Fruit fly (Drosophila melanogaster): Measurements from ENCODE around the gene Cyp4d20.
A peak's percentile ranks its signal among the peaks of the same experiment; 100 is the strongest.

Gene Cyp4d20

DNA sequence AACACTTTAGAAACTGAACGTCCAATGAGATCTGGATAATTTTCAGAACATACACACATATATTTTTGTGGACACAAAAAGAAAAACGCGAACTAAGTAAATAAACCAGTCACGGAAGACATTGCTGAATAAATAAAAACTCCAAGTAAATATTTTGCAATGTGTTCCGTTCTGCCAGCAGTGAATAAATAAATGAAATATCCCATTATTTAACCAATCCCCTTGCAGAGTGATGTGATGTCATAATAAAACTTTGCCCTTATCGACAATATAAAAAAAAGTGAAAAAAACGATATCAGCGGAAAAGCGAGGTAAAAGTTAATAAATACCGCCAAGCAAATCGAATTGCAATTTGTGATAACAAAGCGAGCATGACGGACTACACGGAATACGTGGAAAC, 12.5 kb upstream of the Cyp4d20 start:
- TF ChIP-seq CG9705 (GFP tag; optimal IDR thresholded peaks at IDR 0.05) (peak; percentile 31), h (GFP tag; optimal IDR thresholded peaks at IDR 0.05) (peak; percentile 29), Hr83 (GFP tag; optimal IDR thresholded peaks at IDR 0.05; ENCODE audit: poor library complexity, severe bottlenecking) (no peak), Sp1 (GFP tag; optimal IDR thresholded peaks at IDR 0.05) (peak; percentile 6)

DNA sequence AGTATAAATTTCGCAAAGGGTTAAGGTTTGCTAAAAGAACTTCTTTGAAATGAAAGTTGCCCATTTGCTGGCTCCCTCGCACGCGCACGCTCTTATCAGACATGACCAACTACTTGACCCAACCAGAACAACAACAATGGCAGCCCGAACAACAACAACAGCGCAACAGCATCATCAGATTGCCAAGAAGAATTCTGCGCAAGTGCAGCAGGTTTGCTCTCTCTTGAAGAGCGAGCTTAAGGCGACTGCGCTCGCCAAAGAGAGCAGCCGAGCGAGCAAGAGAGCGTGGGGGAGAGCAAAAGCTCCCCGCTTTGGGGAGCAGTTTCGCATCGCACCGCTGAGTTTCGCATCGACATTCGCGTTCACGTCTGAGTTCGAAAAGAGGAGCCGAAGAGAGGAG, 11.6 kb upstream of the Cyp4d20 start:
- TF ChIP-seq sage (GFP tag; optimal IDR thresholded peaks at IDR 0.05) (peak; percentile 79), ey (GFP tag; optimal IDR thresholded peaks at IDR 0.05) (no peak), Hr83 (GFP tag; optimal IDR thresholded peaks at IDR 0.05; ENCODE audit: poor library complexity, severe bottlenecking) (peak; percentile 30), dl (GFP tag; optimal IDR thresholded peaks at IDR 0.05; ENCODE audit: insufficient read depth in 1 of 2, partially characterized antibody in 2 of 2) (peak; percentile 93 to 96), foxo (GFP tag; optimal IDR thresholded peaks at IDR 0.05) (peak; percentile 17 to 58), CrebA (GFP tag; optimal IDR thresholded peaks at IDR 0.05; ENCODE audit: borderline replicate concordance) (peak; percentile 13), Dif (GFP tag; optimal IDR thresholded peaks at IDR 0.05; ENCODE audit: partially characterized antibody) (peak; percentile 98), woc (GFP tag; optimal IDR thresholded peaks at IDR 0.05) (no peak), Vsx2 (GFP tag; optimal IDR thresholded peaks at IDR 0.05; ENCODE audit: partially characterized antibody) (peak; percentile 95)

DNA sequence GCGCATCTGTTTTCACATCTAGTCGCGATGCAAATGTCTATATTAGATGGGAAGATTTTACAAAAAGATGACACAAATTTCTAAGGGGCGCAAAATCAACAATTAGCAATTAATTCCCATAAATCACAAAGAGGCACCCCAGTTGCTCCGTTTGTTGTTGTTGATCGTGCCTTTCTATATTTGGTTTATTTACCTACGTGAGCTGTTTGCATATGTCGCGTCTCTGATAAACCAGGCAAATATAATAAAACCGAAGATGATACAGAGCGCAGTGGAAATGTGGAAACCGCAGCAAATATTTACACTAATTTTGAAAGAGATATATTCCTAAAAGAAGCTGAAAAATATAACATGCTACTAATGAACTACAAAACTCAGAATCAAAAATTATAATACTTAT, 11.2 kb upstream of the Cyp4d20 start:
- TF ChIP-seq Vsx2 (GFP tag; optimal IDR thresholded peaks at IDR 0.05; ENCODE audit: partially characterized antibody) (no peak), Sp1 (GFP tag; optimal IDR thresholded peaks at IDR 0.05) (peak; percentile 15), Mio (GFP tag; optimal IDR thresholded peaks at IDR 0.05) (no peak), fru (GFP tag; optimal IDR thresholded peaks at IDR 0.05) (no peak), N (GFP tag; optimal IDR thresholded peaks at IDR 0.05) (no peak), sage (GFP tag; optimal IDR thresholded peaks at IDR 0.05) (no peak), CrebA (GFP tag; optimal IDR thresholded peaks at IDR 0.05; ENCODE audit: borderline replicate concordance) (no peak), Hr83 (GFP tag; optimal IDR thresholded peaks at IDR 0.05; ENCODE audit: poor library complexity, severe bottlenecking) (peak; percentile 72), HLH106 (tag; optimal IDR thresholded peaks at IDR 0.05) (peak; percentile 12), tai (GFP tag; optimal IDR thresholded peaks at IDR 0.05) (no peak), psq (GFP tag; optimal IDR thresholded peaks at IDR 0.05) (no peak), CG32264 (GFP tag; optimal IDR thresholded peaks at IDR 0.05) (peak; percentile 16), usp (GFP tag; optimal IDR thresholded peaks at IDR 0.05) (no peak), jim (GFP tag; optimal IDR thresholded peaks at IDR 0.05) (no peak), Dif (GFP tag; optimal IDR thresholded peaks at IDR 0.05; ENCODE audit: partially characterized antibody) (no peak), dl (GFP tag; optimal IDR thresholded peaks at IDR 0.05; ENCODE audit: insufficient read depth in 1 of 2, partially characterized antibody in 2 of 2) (no peak), Myc (optimal IDR thresholded peaks at IDR 0.05) (no peak), Dfd (GFP tag; optimal IDR thresholded peaks at IDR 0.05) (no peak), Jra (GFP tag; optimal IDR thresholded peaks at IDR 0.05) (no peak), pan (optimal IDR thresholded peaks at IDR 0.05) (no peak), CG9705 (GFP tag; optimal IDR thresholded peaks at IDR 0.05) (peak; percentile 27), Hnf4 (GFP tag; optimal IDR thresholded peaks at IDR 0.05) (peak; percentile 41), sv (GFP tag; optimal IDR thresholded peaks at IDR 0.05) (peak; percentile 7), dsf (GFP tag; optimal IDR thresholded peaks at IDR 0.05; ENCODE audit: borderline replicate concordance) (no peak), GATAd (GFP tag; optimal IDR thresholded peaks at IDR 0.05) (no peak), foxo (GFP tag; optimal IDR thresholded peaks at IDR 0.05) (peak in 1 of 2 experiments; percentile 46), woc (GFP tag; optimal IDR thresholded peaks at IDR 0.05) (peak; percentile 4), brk (GFP tag; optimal IDR thresholded peaks at IDR 0.05) (no peak), rgr (GFP tag; optimal IDR thresholded peaks at IDR 0.05) (peak; percentile 11), Rel (GFP tag; optimal IDR thresholded peaks at IDR 0.05) (no peak), Rel (tag; optimal IDR thresholded peaks at IDR 0.05) (no peak), OdsH (GFP tag; optimal IDR thresholded peaks at IDR 0.05) (peak; percentile 6), Hr78 (GFP tag; optimal IDR thresholded peaks at IDR 0.05) (no peak), lola (GFP tag; optimal IDR thresholded peaks at IDR 0.05) (no peak), Abd-B (GFP tag; optimal IDR thresholded peaks at IDR 0.05) (no peak), ey (GFP tag; optimal IDR thresholded peaks at IDR 0.05) (peak; percentile 14), dmrt93B (GFP tag; optimal IDR thresholded peaks at IDR 0.05) (peak; percentile 10), br (GFP tag; optimal IDR thresholded peaks at IDR 0.05) (no peak), h (GFP tag; optimal IDR thresholded peaks at IDR 0.05) (peak; percentile 61)
